Worm (Caenorhabditis elegans): Measurements from ENCODE around the gene F31D5.6.

F31D5.6 gene

ce11 chrII:4246897-4247296 lies 37.4 kb downstream of the F31D5.6 start, which contains the start of gene gpa-11:
TSS of gene gpa-11 (plus strand) at chrII:4247197.
- TF ChIP-seq cebp-2 (GFP tag; IDR thresholded peaks at IDR 0.05) (no peak), C17E4.6 (GFP tag; IDR thresholded peaks at IDR 0.05) (no peak), repo-1 (tag; optimal IDR thresholded peaks at IDR 0.05) (no peak), C06A6.2 (GFP tag; conservative IDR thresholded peaks at IDR 0.05) (no peak), sdz-38 (tag; optimal IDR thresholded peaks at IDR 0.05) (no peak), lsl-1 (GFP tag; optimal IDR thresholded peaks at IDR 0.05) (no peak), F33H1.4 (GFP tag; IDR thresholded peaks at IDR 0.05) (no peak), B0035.1 (tag; optimal IDR thresholded peaks at IDR 0.05) (no peak), Y56A3A.18 (GFP tag; IDR thresholded peaks at IDR 0.05) (no peak), lag-1 (GFP tag; IDR thresholded peaks at IDR 0.05) (no peak), ceh-91 (GFP tag; IDR thresholded peaks at IDR 0.05) (no peak), aptf-3 (GFP tag; IDR thresholded peaks at IDR 0.05) (no peak), atf-7 (tag; optimal IDR thresholded peaks at IDR 0.05) (no peak), nhr-120 (GFP tag; IDR thresholded peaks at IDR 0.05) (no peak)

- TF ChIP-seq hmg-1.2 (GFP tag; IDR thresholded peaks at IDR 0.05), result no peak
- no peak for TF ChIP-seq ztf-22 (GFP tag; optimal IDR thresholded peaks at IDR 0.05)
- TF ChIP-seq B0336.3 (GFP tag; IDR thresholded peaks at IDR 0.05), result no peak
- TF ChIP-seq dox-1 (GFP tag; IDR thresholded peaks at IDR 0.05), result no peak
- TF ChIP-seq him-1 (tag; optimal IDR thresholded peaks at IDR 0.05), result no peak
- no peak for TF ChIP-seq nfya-1 (tag; optimal IDR thresholded peaks at IDR 0.05; ENCODE audit: borderline replicate concordance, insufficient read depth)
- TF ChIP-seq mes-4 (tag; optimal IDR thresholded peaks at IDR 0.05), result no peak
- no peak for TF ChIP-seq tbp1 (GFP tag; optimal IDR thresholded peaks at IDR 0.05)
- TF ChIP-seq T07F8.4 (tag; optimal IDR thresholded peaks at IDR 0.05), result no peak
- TF ChIP-seq ceh-40 (GFP tag; IDR thresholded peaks at IDR 0.05), result no peak
- no peak for TF ChIP-seq athp-1 (tag; optimal IDR thresholded peaks at IDR 0.05)
- TF ChIP-seq sea-2 (GFP tag; IDR thresholded peaks at IDR 0.05), result no peak
- TF ChIP-seq xnd-1 (tag; optimal IDR thresholded peaks at IDR 0.05), result no peak
Measured at ce11 chrII:4256541-4257001, 47.1 kb downstream of the F31D5.6 start, which contains the start of gene C16A11.7. TSS of gene C16A11.7 (minus strand) at chrII:4256951.

- TF ChIP-seq zfh-2 (GFP tag; conservative IDR thresholded peaks at IDR 0.05) (no peak), nhr-90 (tag; optimal IDR thresholded peaks at IDR 0.05) (no peak), bed-1 (GFP tag; IDR thresholded peaks at IDR 0.05) (no peak), ztf-28 (GFP tag; IDR thresholded peaks at IDR 0.05) (no peak), K11D2.4 (GFP tag; IDR thresholded peaks at IDR 0.05) (no peak), Y56A3A.18 (GFP tag; IDR thresholded peaks at IDR 0.05) (no peak), snpc-1.3 (tag; optimal IDR thresholded peaks at IDR 0.05; ENCODE audit: insufficient read depth) (no peak), aptf-2 (GFP tag; conservative IDR thresholded peaks at IDR 0.05) (no peak), unc-62 (GFP tag; optimal IDR thresholded peaks at IDR 0.05) (no peak), B0035.1 (tag; optimal IDR thresholded peaks at IDR 0.05) (no peak), C06A6.2 (GFP tag; conservative IDR thresholded peaks at IDR 0.05) (no peak), K12H6.12 (tag; optimal IDR thresholded peaks at IDR 0.05) (no peak), F55B11.4 (tag; optimal IDR thresholded peaks at IDR 0.05; ENCODE audit: borderline replicate concordance, insufficient read depth) (no peak), ztf-22 (GFP tag; optimal IDR thresholded peaks at IDR 0.05) (no peak), ztf-26 (tag; optimal IDR thresholded peaks at IDR 0.05) (no peak), F57C9.4 (tag; optimal IDR thresholded peaks at IDR 0.05) (no peak), ekl-4 (GFP tag; IDR thresholded peaks at IDR 0.05) (no peak)
Measured at ce11 chrII:4258683-4259082, 49.2 kb downstream of the F31D5.6 start, which contains the start of gene clec-135. TSS of gene clec-135 (minus strand) at chrII:4258783.

Measured in whole organism, young adult.